Worm (Caenorhabditis elegans) whole organism, L1 larva: ENCODE measurements around the gene F17C11.12.

Source experiments
- Y116A8C.19 ChIP-seq: sonication (generic microtip); optimal IDR thresholded peaks from 2 replicates; lab custom pipeline; 2016; ENCODE audit warnings: missing compliant biosample characterization, missing genetic modification characterization, borderline replicate concordance
- aly-2 ChIP-seq: fragments of 150-350 bp; optimal IDR thresholded peaks from 2 replicates; lab custom pipeline; 2014; ENCODE audit warnings: missing biosample characterization, missing genetic modification characterization
- ceh-63 ChIP-seq: fragments of 200-800 bp; sonication (Bioruptor generic); optimal IDR thresholded peaks from 2 replicates; lab custom pipeline; 2018; ENCODE audit warnings: mild to moderate bottlenecking, missing genetic modification characterization, missing compliant biosample characterization
- dpl-1 ChIP-seq, 3 experiments: fragments of 150-350 bp in 2 of 3; sonication (generic microtip) in 1 of 3; optimal IDR thresholded peaks; 2 replicates each; lab custom pipeline; 2014 to 2017; ENCODE audit warnings: missing biosample characterization in 3 of 3, missing genetic modification characterization in 3 of 3, missing genetic modification reagents in 3 of 3
- efl-3 ChIP-seq: fragments of 200-800 bp; sonication (Bioruptor generic); optimal IDR thresholded peaks from 2 replicates; lab custom pipeline; 2018; ENCODE audit warnings: mild to moderate bottlenecking, missing genetic modification characterization, missing compliant biosample characterization
- egl-27 ChIP-seq, 2 experiments: fragments of 150-350 bp in 1 of 2; sonication (generic microtip); optimal IDR thresholded peaks; 3 replicates each; lab custom pipeline; 2017 to 2018; ENCODE audit warnings: missing biosample characterization in 2 of 2, missing genetic modification characterization in 2 of 2, missing genetic modification reagents in 2 of 2
- fkh-4 ChIP-seq: sonication (generic microtip); optimal IDR thresholded peaks from 2 replicates; lab custom pipeline; 2016; ENCODE audit warnings: missing compliant biosample characterization, missing genetic modification characterization, borderline replicate concordance
- fkh-8 ChIP-seq: sonication (generic microtip); optimal IDR thresholded peaks from 2 replicates; lab custom pipeline; 2016; ENCODE audit warnings: mild to moderate bottlenecking, missing genetic modification characterization, missing compliant biosample characterization
- fos-1 ChIP-seq: fragments of 150-350 bp; optimal IDR thresholded peaks from 2 replicates; lab custom pipeline; 2014; ENCODE audit warnings: missing biosample characterization, missing genetic modification characterization
- grh-1 ChIP-seq: fragments of 200-800 bp; sonication (Bioruptor generic); IDR thresholded peaks from 2 replicates; pipeline ENCODE4 v1.3.6; 2022; ENCODE audit warnings: missing genetic modification reagents, missing genetic modification characterization, missing compliant biosample characterization
- hlh-17 ChIP-seq: fragments of 200-800 bp; sonication (Bioruptor generic); optimal IDR thresholded peaks from 2 replicates; lab custom pipeline; 2018; ENCODE audit warnings: missing genetic modification characterization, mild to moderate bottlenecking, missing compliant biosample characterization, moderate library complexity, borderline replicate concordance
- jun-1 ChIP-seq: fragments of 150-350 bp; optimal IDR thresholded peaks from 2 replicates; lab custom pipeline; 2014; ENCODE audit warnings: missing biosample characterization, missing genetic modification reagents, missing genetic modification characterization
- lin-13 ChIP-seq: fragments of 150-350 bp; optimal IDR thresholded peaks from 2 replicates; lab custom pipeline; 2014; ENCODE audit warnings: missing biosample characterization, missing genetic modification reagents, missing genetic modification characterization
- lin-14 ChIP-seq: fragments of 200-800 bp; sonication (Bioruptor generic); optimal IDR thresholded peaks from 2 replicates; lab custom pipeline; 2018; ENCODE audit warnings: mild to moderate bottlenecking, missing genetic modification characterization, moderate library complexity, missing compliant biosample characterization
- lin-15B ChIP-seq: fragments of 150-350 bp; sonication (generic microtip); optimal IDR thresholded peaks from 3 replicates; lab custom pipeline; 2014; ENCODE audit warnings: missing biosample characterization, missing genetic modification characterization
- lin-39 ChIP-seq: fragments of 150-350 bp; optimal IDR thresholded peaks from 2 replicates; lab custom pipeline; 2014; ENCODE audit warnings: missing biosample characterization, missing genetic modification reagents, missing genetic modification characterization
- lir-3 ChIP-seq: sonication (generic microtip); optimal IDR thresholded peaks from 2 replicates; lab custom pipeline; 2016; ENCODE audit warnings: mild to moderate bottlenecking, missing genetic modification characterization, moderate library complexity, missing compliant biosample characterization; ENCODE audit not compliant: poor library complexity
- lsy-2 ChIP-seq, 2 experiments: fragments of 150-350 bp; optimal IDR thresholded peaks; 2 replicates each; lab custom pipeline; 2014; ENCODE audit warnings: missing biosample characterization in 2 of 2, missing genetic modification characterization in 2 of 2
- nhr-11 ChIP-seq: fragments of 150-350 bp; optimal IDR thresholded peaks from 2 replicates; lab custom pipeline; 2014; ENCODE audit warnings: missing biosample characterization, missing genetic modification characterization
- nhr-12 ChIP-seq: sonication (generic microtip); optimal IDR thresholded peaks from 2 replicates; lab custom pipeline; 2017; ENCODE audit warnings: missing biosample characterization, missing genetic modification characterization
- nhr-20 ChIP-seq: sonication (generic microtip); optimal IDR thresholded peaks from 2 replicates; lab custom pipeline; 2016; ENCODE audit warnings: mild to moderate bottlenecking, missing genetic modification characterization, missing compliant biosample characterization
- nhr-28 ChIP-seq: fragments of 150-350 bp; optimal IDR thresholded peaks from 2 replicates; lab custom pipeline; 2014; ENCODE audit warnings: missing biosample characterization, missing genetic modification characterization
- nhr-47 ChIP-seq: sonication (generic microtip); optimal IDR thresholded peaks from 2 replicates; lab custom pipeline; 2016; ENCODE audit warnings: mild to moderate bottlenecking, missing genetic modification characterization, moderate library complexity, missing compliant biosample characterization
- nhr-71 ChIP-seq: sonication (generic microtip); optimal IDR thresholded peaks from 2 replicates; lab custom pipeline; 2016; ENCODE audit warnings: mild to moderate bottlenecking, missing genetic modification characterization, moderate library complexity, missing compliant biosample characterization
- nhr-84 ChIP-seq: sonication (generic microtip); optimal IDR thresholded peaks from 2 replicates; lab custom pipeline; 2017; ENCODE audit warnings: missing biosample characterization, missing genetic modification characterization
- nhr-85 ChIP-seq: sonication (generic microtip); peaks from one replicate; lab custom pipeline; 2016; ENCODE audit warnings: missing genetic modification characterization, inconsistent platforms, missing compliant biosample characterization
- nhr-90 ChIP-seq: sonication (generic microtip); optimal IDR thresholded peaks from 2 replicates; lab custom pipeline; 2016; ENCODE audit warnings: mild to moderate bottlenecking, missing genetic modification characterization, missing compliant biosample characterization; ENCODE audit not compliant: poor library complexity
- pag-3 ChIP-seq: sonication (generic microtip); optimal IDR thresholded peaks from 2 replicates; lab custom pipeline; 2017; ENCODE audit warnings: missing genetic modification characterization, mild to moderate bottlenecking, missing compliant biosample characterization, antibody characterized with exemption, borderline replicate concordance; ENCODE audit not compliant: insufficient read depth
- pqm-1 ChIP-seq: sonication (generic microtip); optimal IDR thresholded peaks from 3 replicates; lab custom pipeline; 2017; ENCODE audit warnings: missing biosample characterization, missing genetic modification characterization
- rnt-1 ChIP-seq: sonication (generic microtip); optimal IDR thresholded peaks from 2 replicates; lab custom pipeline; 2016; ENCODE audit warnings: mild to moderate bottlenecking, missing genetic modification characterization, moderate library complexity, missing compliant biosample characterization
- snpc-4 ChIP-seq: fragments of 150-350 bp; optimal IDR thresholded peaks from 2 replicates; lab custom pipeline; 2014; ENCODE audit warnings: missing biosample characterization, missing genetic modification characterization
- snu-23 ChIP-seq: sonication (generic microtip); optimal IDR thresholded peaks from 2 replicates; lab custom pipeline; 2016; ENCODE audit warnings: missing genetic modification characterization, missing compliant biosample characterization
- sup-37 ChIP-seq: fragments of 200-800 bp; sonication (Bioruptor generic); optimal IDR thresholded peaks from 2 replicates; lab custom pipeline; 2018; ENCODE audit warnings: mild to moderate bottlenecking, missing genetic modification characterization, missing compliant biosample characterization
- swsn-7 ChIP-seq: sonication (generic microtip); optimal IDR thresholded peaks from 2 replicates; lab custom pipeline; 2016; ENCODE audit warnings: missing genetic modification characterization, missing compliant biosample characterization
- tbx-2 ChIP-seq: sonication (generic microtip); optimal IDR thresholded peaks from 2 replicates; lab custom pipeline; 2016; ENCODE audit warnings: missing genetic modification characterization, missing compliant biosample characterization
- tlp-1 ChIP-seq: fragments of 150-350 bp; optimal IDR thresholded peaks from 2 replicates; lab custom pipeline; 2014; ENCODE audit warnings: missing biosample characterization, missing genetic modification characterization
- unc-130 ChIP-seq: fragments of 150-350 bp; optimal IDR thresholded peaks from 2 replicates; lab custom pipeline; 2017; ENCODE audit warnings: missing biosample characterization, missing genetic modification characterization, inconsistent platforms
- unc-30 ChIP-seq: sonication (generic microtip); optimal IDR thresholded peaks from 2 replicates; lab custom pipeline; 2017; ENCODE audit warnings: missing biosample characterization, missing genetic modification characterization
- unc-62 ChIP-seq: fragments of 150-350 bp; optimal IDR thresholded peaks from 2 replicates; lab custom pipeline; 2014; ENCODE audit warnings: missing biosample characterization, missing genetic modification reagents, missing genetic modification characterization
- unc-86 ChIP-seq: sonication (generic microtip); optimal IDR thresholded peaks from 2 replicates; lab custom pipeline; 2016; ENCODE audit warnings: missing genetic modification characterization, missing compliant biosample characterization
- vab-15 ChIP-seq: sonication (generic microtip); optimal IDR thresholded peaks from 2 replicates; lab custom pipeline; 2017; ENCODE audit warnings: missing genotype, mild to moderate bottlenecking, missing genetic modification characterization, missing compliant biosample characterization
- xbp-1 ChIP-seq: sonication (generic microtip); optimal IDR thresholded peaks from 2 replicates; lab custom pipeline; 2016; ENCODE audit warnings: missing genetic modification characterization, missing compliant biosample characterization

The F17C11.12 gene

DNA sequence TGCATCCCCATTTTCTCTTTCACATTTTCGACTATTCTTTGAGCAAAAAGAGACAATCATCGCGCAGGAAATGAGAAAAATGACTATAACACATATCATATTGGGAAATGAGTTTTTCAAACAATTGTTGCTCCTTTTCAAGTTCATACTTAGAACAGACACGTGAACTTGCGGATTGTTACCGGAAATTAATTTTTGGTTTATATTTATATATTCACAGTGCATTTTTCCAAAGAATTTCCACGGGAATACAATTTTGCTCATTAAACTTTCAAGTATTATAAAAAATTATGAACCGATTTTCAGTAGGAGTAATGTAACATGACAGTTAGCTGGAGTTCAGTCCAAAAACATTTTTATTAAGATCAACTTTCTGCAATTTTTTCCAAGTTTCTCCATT is 13.5 kb downstream of the F17C11.12 start, which contains the start of gene F58B4.7:
F58B4.7 (minus strand) TSS at position 101 of the 400 bp plus-strand sequence.
- no peak for TF ChIP-seq fkh-8 (tag; lab: Kevin White, UChicago)
- no peak for TF ChIP-seq sup-37 (GFP tag; lab: Kevin White, UChicago)
- TF ChIP-seq lin-13 (GFP tag; lab: Kevin White, UChicago), result no peak
- no peak for TF ChIP-seq efl-3 (GFP tag; lab: Kevin White, UChicago)
- no peak for TF ChIP-seq lin-39 (tag; lab: Kevin White, UChicago)
- no peak for TF ChIP-seq nhr-47 (tag; lab: Kevin White, UChicago)
- no peak for TF ChIP-seq unc-62 (GFP tag; lab: Kevin White, UChicago)
- TF ChIP-seq jun-1, result no peak
- TF ChIP-seq unc-30 (tag; lab: Kevin White, UChicago), result no peak
- no peak for TF ChIP-seq Y116A8C.19 (tag; lab: Kevin White, UChicago)
- no peak for TF ChIP-seq nhr-11 (tag; lab: Kevin White, UChicago)

DNA sequence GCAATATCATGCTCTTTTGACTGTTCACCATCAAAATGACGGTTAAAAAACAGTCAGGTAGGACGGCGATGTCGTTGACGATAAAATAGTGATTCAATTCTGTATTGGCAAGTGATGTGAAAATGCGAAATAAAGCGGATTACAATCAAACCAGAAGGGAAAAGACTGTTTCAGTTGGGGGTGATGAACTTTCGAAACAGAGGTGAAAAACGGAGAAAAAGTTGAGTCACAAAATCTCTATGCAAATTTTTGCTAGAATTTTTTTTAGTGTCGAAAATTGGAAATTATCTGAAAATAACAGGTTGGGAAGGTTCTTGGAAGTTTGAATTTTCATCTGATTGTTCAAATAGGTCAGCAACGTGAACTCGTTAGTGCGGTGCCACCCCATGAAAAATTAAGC is 15.0 kb downstream of the F17C11.12 start, which contains the start of gene nas-31:
nas-31 (minus strand) TSS at position 101 of the 400 bp plus-strand sequence.
- TF ChIP-seq sup-37 (GFP tag; lab: Kevin White, UChicago), result no peak
- no peak for TF ChIP-seq pqm-1 (tag; lab: Kevin White, UChicago)
- no peak for TF ChIP-seq nhr-85 (tag; lab: Kevin White, UChicago)
- TF ChIP-seq vab-15, result no peak
- TF ChIP-seq xbp-1, result no peak
- TF ChIP-seq nhr-28, result no peak

DNA sequence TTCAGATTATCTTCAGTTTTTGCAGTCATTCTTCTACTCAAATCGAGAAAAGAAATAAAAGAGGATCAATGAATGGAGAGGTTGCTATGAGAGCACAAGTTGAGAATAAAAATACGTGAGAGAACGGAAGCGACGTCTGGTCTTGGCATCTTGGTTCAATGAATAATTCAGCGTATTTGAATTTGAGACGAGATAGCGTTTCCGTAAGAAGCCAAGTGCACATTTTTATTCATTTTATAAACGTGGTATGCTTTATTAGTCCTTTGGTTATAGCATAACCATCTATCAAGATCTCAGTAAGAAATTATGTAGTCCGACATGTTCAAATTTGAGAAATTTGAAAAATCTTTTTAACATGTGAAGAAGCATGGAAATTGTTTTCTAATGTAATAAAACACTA is 18.3 kb downstream of the F17C11.12 start, which contains the start of gene F58B4.2:
F58B4.2 (minus strand) TSS at position 101 of the 400 bp plus-strand sequence.
- TF ChIP-seq rnt-1 (no peak), lir-3 (no peak), grh-1 (GFP tag; lab: Robert Waterston, UW) (no peak), unc-30 (tag; lab: Kevin White, UChicago) (no peak), tlp-1 (tag; lab: Kevin White, UChicago) (no peak), pqm-1 (tag; lab: Kevin White, UChicago) (no peak), hlh-17 (no peak), nhr-71 (tag; lab: Kevin White, UChicago) (no peak), snpc-4 (tag; lab: Kevin White, UChicago) (no peak), fkh-4 (no peak), tbx-2 (no peak), lin-15B (tag; lab: Kevin White, UChicago) (no peak), vab-15 (no peak), nhr-84 (no peak), dpl-1 (GFP tag; optimal IDR thresholded peaks at IDR 0.05; lab: Kevin White, UChicago) (no peak), Y116A8C.19 (tag; lab: Kevin White, UChicago) (no peak), efl-3 (GFP tag; lab: Kevin White, UChicago) (no peak), egl-27 (tag; optimal IDR thresholded peaks at IDR 0.05; lab: Kevin White, UChicago) (no peak), fos-1 (no peak), unc-130 (tag; lab: Kevin White, UChicago) (no peak)

DNA sequence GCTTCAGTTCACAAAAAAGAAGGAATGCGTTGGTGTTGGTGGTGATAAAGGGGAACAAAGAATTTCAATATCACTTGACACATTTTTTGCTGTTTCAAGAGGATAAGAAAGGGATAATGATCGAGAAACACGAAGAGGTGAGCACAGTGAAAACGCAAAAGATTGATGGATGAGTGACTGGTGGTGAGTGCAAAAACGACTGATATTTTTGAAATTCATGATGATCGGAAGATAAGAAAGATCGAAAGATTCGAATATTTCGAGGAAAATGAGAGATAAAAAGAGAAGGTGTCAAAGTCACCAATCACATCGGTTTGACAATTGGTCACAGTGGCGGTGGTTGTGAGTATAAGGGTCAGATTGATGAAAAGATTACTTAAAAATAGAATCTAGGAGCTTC is 20.8 kb downstream of the F17C11.12 start:
- TF ChIP-seq unc-86 (tag; lab: Kevin White, UChicago) (no peak), nhr-20 (tag; lab: Kevin White, UChicago) (peak; percentile 19), tlp-1 (tag; lab: Kevin White, UChicago) (no peak), nhr-90 (no peak), nhr-71 (tag; lab: Kevin White, UChicago) (peak; percentile 53), efl-3 (GFP tag; lab: Kevin White, UChicago) (no peak), rnt-1 (peak; percentile 44), snpc-4 (tag; lab: Kevin White, UChicago) (no peak), tbx-2 (no peak), unc-62 (GFP tag; lab: Kevin White, UChicago) (no peak), lin-14 (GFP tag; lab: Kevin White, UChicago) (peak; percentile 54), nhr-12 (tag; lab: Kevin White, UChicago) (no peak), fkh-8 (tag; lab: Kevin White, UChicago) (no peak), ceh-63 (GFP tag; lab: Kevin White, UChicago) (no peak), pag-3 (no peak), jun-1 (no peak), Y116A8C.19 (tag; lab: Kevin White, UChicago) (no peak), aly-2 (tag; lab: Kevin White, UChicago) (no peak), lsy-2 (tag; optimal IDR thresholded peaks at IDR 0.05; lab: Kevin White, UChicago) (peak in 1 of 2 experiments; percentile 36), snu-23 (GFP tag; lab: Kevin White, UChicago) (no peak), swsn-7 (tag; lab: Kevin White, UChicago) (no peak), lir-3 (no peak)
